ENCODE assay signal across 5 fruit fly cellular contexts in genomic region chrX:7690683-7691082, dm6.
TF ChIP-seq lines count a peak whose summit lies in the region.

No protein-coding gene starts in this region.

- peak; percentile 39 for TF ChIP-seq CTCF in whole organism, embryonic (GFP tag; optimal IDR thresholded peaks at IDR 0.05; lab: Kevin White, UChicago)

TF ChIP-seq in whole organism, adult, 20 proteins besides CTCF, POLR2A, EP300 and RAD21 (continues in another document):
- TF ChIP-seq toe (GFP tag; optimal IDR thresholded peaks at IDR 0.05; lab: Kevin White, UChicago) (no peak), bab1 (GFP tag; optimal IDR thresholded peaks at IDR 0.05; lab: Kevin White, UChicago) (no peak), CG14711 (tag; optimal IDR thresholded peaks at IDR 0.05; lab: Kevin White, UChicago) (peak; percentile 55), CG11617 (GFP tag; optimal IDR thresholded peaks at IDR 0.05; lab: Kevin White, UChicago) (peak; percentile 39), Mnt (GFP tag; optimal IDR thresholded peaks at IDR 0.05; lab: Kevin White, UChicago) (peak; percentile 61), kay (GFP tag; lab: Kevin White, UChicago; ENCODE audit: borderline replicate concordance) (peak; percentile 90), Clk (GFP tag; optimal IDR thresholded peaks at IDR 0.05; lab: Kevin White, UChicago) (peak; percentile 20), tj (GFP tag; optimal IDR thresholded peaks at IDR 0.05; lab: Kevin White, UChicago) (peak; percentile 1), CG33017 (tag; optimal IDR thresholded peaks at IDR 0.05; lab: Kevin White, UChicago) (peak; percentile 3), Crg-1 (GFP tag; optimal IDR thresholded peaks at IDR 0.05; lab: Kevin White, UChicago) (no peak), CG7101 (tag; optimal IDR thresholded peaks at IDR 0.05; lab: Kevin White, UChicago) (peak; percentile 60), cnc (optimal IDR thresholded peaks at IDR 0.05; lab: Kevin White, UChicago) (no peak), pad (GFP tag; optimal IDR thresholded peaks at IDR 0.05; lab: Kevin White, UChicago) (no peak), cic (GFP tag; optimal IDR thresholded peaks at IDR 0.05; lab: Kevin White, UChicago) (peak; percentile 45), CG5204 (GFP tag; optimal IDR thresholded peaks at IDR 0.05; lab: Kevin White, UChicago) (no peak), ovo (GFP tag; optimal IDR thresholded peaks at IDR 0.05; lab: Kevin White, UChicago) (no peak), Hr96 (GFP tag; optimal IDR thresholded peaks at IDR 0.05; lab: Kevin White, UChicago) (no peak), CG12768 (GFP tag; optimal IDR thresholded peaks at IDR 0.05; lab: Kevin White, UChicago) (peak; percentile 60)

TF ChIP-seq in whole organism, embryonic, 481 proteins besides CTCF, POLR2A, EP300 and RAD21 (continues in another document):
- TF ChIP-seq ttk (GFP tag; IDR thresholded peaks at IDR 0.05; lab: Robert Waterston, UW) (no peak), her (GFP tag; optimal IDR thresholded peaks at IDR 0.05; lab: Kevin White, UChicago) (peak; percentile 36), CG2120 (GFP tag; optimal IDR thresholded peaks at IDR 0.05; lab: Kevin White, UChicago) (peak; percentile 59), sr (GFP tag; IDR thresholded peaks at IDR 0.05; lab: Robert Waterston, UW) (no peak), nau (GFP tag; optimal IDR thresholded peaks at IDR 0.05; lab: Kevin White, UChicago) (peak; percentile 40), CG10462 (GFP tag; optimal IDR thresholded peaks at IDR 0.05; lab: Kevin White, UChicago) (no peak), CG8924 (tag; optimal IDR thresholded peaks at IDR 0.05; lab: Kevin White, UChicago) (peak; percentile 31), gfzf (GFP tag; optimal IDR thresholded peaks at IDR 0.05; lab: Kevin White, UChicago) (no peak), pzg (GFP tag; optimal IDR thresholded peaks at IDR 0.05; lab: Kevin White, UChicago) (no peak), CG10431 (GFP tag; optimal IDR thresholded peaks at IDR 0.05; lab: Kevin White, UChicago) (peak; percentile 84), dan (GFP tag; IDR thresholded peaks at IDR 0.05; lab: Robert Waterston, UW) (no peak), CG15601 (tag; optimal IDR thresholded peaks at IDR 0.05; lab: Kevin White, UChicago) (peak; percentile 67), fd96Cb (tag; optimal IDR thresholded peaks at IDR 0.05; lab: Kevin White, UChicago) (no peak), shn (GFP tag; optimal IDR thresholded peaks at IDR 0.05; lab: Kevin White, UChicago) (no peak), Antp (GFP tag; optimal IDR thresholded peaks at IDR 0.05; lab: Kevin White, UChicago) (no peak), CG18764 (GFP tag; optimal IDR thresholded peaks at IDR 0.05; lab: Kevin White, UChicago) (peak; percentile 14), fu2 (GFP tag; optimal IDR thresholded peaks at IDR 0.05; lab: Kevin White, UChicago) (no peak), odd (GFP tag; optimal IDR thresholded peaks at IDR 0.05; lab: Kevin White, UChicago) (peak; percentile 59)

TF ChIP-seq in whole organism, prepupa, 60 proteins besides CTCF, POLR2A, EP300 and RAD21:
- no peak for TF ChIP-seq CG11902 (GFP tag; optimal IDR thresholded peaks at IDR 0.05; lab: Kevin White, UChicago)
- peak; percentile 20; the same call in 1 of the 3 replicates for TF ChIP-seq CG8119 (GFP tag; IDR thresholded peaks at IDR 0.05; lab: Robert Waterston, UW)
- peak; percentile 25 for TF ChIP-seq Eip78C (GFP tag; lab: Kevin White, UChicago)
- no peak for TF ChIP-seq svp (GFP tag; lab: Kevin White, UChicago)
- peak; percentile 26 for TF ChIP-seq esn (GFP tag; optimal IDR thresholded peaks at IDR 0.05; lab: Kevin White, UChicago)
- TF ChIP-seq Eip75B (GFP tag; optimal IDR thresholded peaks at IDR 0.05; lab: Kevin White, UChicago) = no peak
- peak; percentile 44 for TF ChIP-seq vri (GFP tag; optimal IDR thresholded peaks at IDR 0.05; lab: Kevin White, UChicago)
- TF ChIP-seq fkh (GFP tag; optimal IDR thresholded peaks at IDR 0.05; lab: Kevin White, UChicago) = peak; percentile 94
- peak; percentile 38 for TF ChIP-seq Sox14 (GFP tag; optimal IDR thresholded peaks at IDR 0.05; lab: Kevin White, UChicago)

TF ChIP-seq in whole organism, pupa, 21 proteins besides CTCF, POLR2A, EP300 and RAD21:
- TF ChIP-seq CG12605 (GFP tag; IDR thresholded peaks at IDR 0.05; lab: Robert Waterston, UW) = 0 out of 2 replicates have a peak, but pooled peaks have one; percentile 24
- TF ChIP-seq CG4496 (GFP tag; IDR thresholded peaks at IDR 0.05; lab: Robert Waterston, UW) = 0 out of 3 replicates have a peak, but pooled peaks have one; percentile 29
- TF ChIP-seq CG13204 (GFP tag; optimal IDR thresholded peaks at IDR 0.05; lab: Kevin White, UChicago) = no peak
- TF ChIP-seq CG8159 (tag; optimal IDR thresholded peaks at IDR 0.05; lab: Kevin White, UChicago) = no peak
- no peak for TF ChIP-seq CG10348 (GFP tag; IDR thresholded peaks at IDR 0.05; lab: Robert Waterston, UW)
- TF ChIP-seq Snoo (tag; optimal IDR thresholded peaks at IDR 0.05; lab: Kevin White, UChicago) = no peak
- TF ChIP-seq CG8301 (tag; optimal IDR thresholded peaks at IDR 0.05; lab: Kevin White, UChicago) = no peak
- no peak for TF ChIP-seq CG34367 (tag; optimal IDR thresholded peaks at IDR 0.05; lab: Kevin White, UChicago)
- TF ChIP-seq CG15710 (tag; optimal IDR thresholded peaks at IDR 0.05; lab: Kevin White, UChicago) = no peak
- TF ChIP-seq Ets98B (GFP tag; IDR thresholded peaks at IDR 0.05; lab: Robert Waterston, UW) = peak; percentile 32; the same call in 1 of the 2 replicates
- TF ChIP-seq CG14655 (GFP tag; optimal IDR thresholded peaks at IDR 0.05; lab: Kevin White, UChicago) = no peak
- no peak for TF ChIP-seq Pif1B (GFP tag; optimal IDR thresholded peaks at IDR 0.05; lab: Kevin White, UChicago)
- TF ChIP-seq CG32121 (GFP tag; IDR thresholded peaks at IDR 0.05; lab: Robert Waterston, UW) = no peak
- no peak for TF ChIP-seq EcR (GFP tag; optimal IDR thresholded peaks at IDR 0.05; lab: Kevin White, UChicago)
- TF ChIP-seq gl (tag; optimal IDR thresholded peaks at IDR 0.05; lab: Kevin White, UChicago) = no peak
- no peak for TF ChIP-seq fd96Ca (GFP tag; IDR thresholded peaks at IDR 0.05; lab: Robert Waterston, UW)

TF ChIP-seq in whole organism, wandering third instar larva, 38 proteins besides CTCF, POLR2A, EP300 and RAD21:
- TF ChIP-seq Dfd (GFP tag; optimal IDR thresholded peaks at IDR 0.05; lab: Kevin White, UChicago) = no peak
- TF ChIP-seq rgr (GFP tag; optimal IDR thresholded peaks at IDR 0.05; lab: Kevin White, UChicago) = peak; percentile 59
- peak in 1 of 2 experiments; percentile 80 for TF ChIP-seq dl (GFP tag; optimal IDR thresholded peaks at IDR 0.05; lab: Kevin White, UChicago; ENCODE audit: insufficient read depth in 1 of 2, partially characterized antibody in 2 of 2)
- no peak for TF ChIP-seq GATAd (GFP tag; optimal IDR thresholded peaks at IDR 0.05; lab: Kevin White, UChicago)
- no peak for TF ChIP-seq jim (GFP tag; optimal IDR thresholded peaks at IDR 0.05; lab: Kevin White, UChicago)
- TF ChIP-seq fru (GFP tag; optimal IDR thresholded peaks at IDR 0.05; lab: Kevin White, UChicago) = peak; percentile 24
- TF ChIP-seq CrebA (GFP tag; optimal IDR thresholded peaks at IDR 0.05; lab: Kevin White, UChicago; ENCODE audit: borderline replicate concordance) = no peak
- TF ChIP-seq psq (GFP tag; optimal IDR thresholded peaks at IDR 0.05; lab: Kevin White, UChicago) = peak; percentile 3
- no peak for TF ChIP-seq Hr78 (GFP tag; optimal IDR thresholded peaks at IDR 0.05; lab: Kevin White, UChicago)
- no peak for TF ChIP-seq dmrt93B (GFP tag; optimal IDR thresholded peaks at IDR 0.05; lab: Kevin White, UChicago)
- peak; percentile 34 for TF ChIP-seq OdsH (GFP tag; optimal IDR thresholded peaks at IDR 0.05; lab: Kevin White, UChicago)
- TF ChIP-seq Dif (GFP tag; optimal IDR thresholded peaks at IDR 0.05; lab: Kevin White, UChicago; ENCODE audit: partially characterized antibody) = peak; percentile 82
- TF ChIP-seq woc (GFP tag; optimal IDR thresholded peaks at IDR 0.05; lab: Kevin White, UChicago) = no peak
- no peak for TF ChIP-seq Rel (GFP tag; optimal IDR thresholded peaks at IDR 0.05; lab: Kevin White, UChicago)
- no peak for TF ChIP-seq Rel (tag; optimal IDR thresholded peaks at IDR 0.05; lab: Kevin White, UChicago)
- no peak for TF ChIP-seq brk (GFP tag; optimal IDR thresholded peaks at IDR 0.05; lab: Kevin White, UChicago)
- TF ChIP-seq CG32264 (GFP tag; optimal IDR thresholded peaks at IDR 0.05; lab: Kevin White, UChicago) = no peak
- TF ChIP-seq br (GFP tag; optimal IDR thresholded peaks at IDR 0.05; lab: Kevin White, UChicago) = no peak
- no peak for TF ChIP-seq usp (GFP tag; optimal IDR thresholded peaks at IDR 0.05; lab: Kevin White, UChicago)
- TF ChIP-seq sv (GFP tag; optimal IDR thresholded peaks at IDR 0.05; lab: Kevin White, UChicago) = no peak
- TF ChIP-seq Sp1 (GFP tag; optimal IDR thresholded peaks at IDR 0.05; lab: Kevin White, UChicago) = no peak
- TF ChIP-seq Abd-B (GFP tag; optimal IDR thresholded peaks at IDR 0.05; lab: Kevin White, UChicago) = no peak
- TF ChIP-seq ey (GFP tag; optimal IDR thresholded peaks at IDR 0.05; lab: Kevin White, UChicago) = no peak
